Worm (Caenorhabditis elegans) whole organism, L4 larva: ENCODE results near the gene srd-21.

Experiments
- D1046.2 ChIP-seq: fragments of 200-800 bp; sonication (Bioruptor generic); IDR thresholded peaks from 2 replicates; pipeline ENCODE4 v1.3.6; 2022; ENCODE audit warnings: missing genetic modification characterization, missing compliant biosample characterization
- F10B5.3 ChIP-seq: sonication (generic microtip); optimal IDR thresholded peaks from 2 replicates; lab custom pipeline; 2016; ENCODE audit warnings: mild to moderate bottlenecking, missing genetic modification characterization, missing compliant biosample characterization
- F37D6.2 ChIP-seq: sonication (generic microtip); optimal IDR thresholded peaks from 2 replicates; lab custom pipeline; 2016; ENCODE audit warnings: mild to moderate bottlenecking, missing genetic modification characterization, missing compliant biosample characterization
- F44E2.7 ChIP-seq: fragments of 200-800 bp; sonication (Bioruptor generic); IDR thresholded peaks from 2 replicates; pipeline ENCODE4 v2.1.2; 2022; ENCODE audit warnings: missing genetic modification characterization, missing compliant biosample characterization
- F49E8.2 ChIP-seq: sonication (generic microtip); optimal IDR thresholded peaks from 2 replicates; lab custom pipeline; 2016; ENCODE audit warnings: missing compliant biosample characterization, mild to moderate bottlenecking, missing genetic modification characterization, borderline replicate concordance
- R02D3.7 ChIP-seq: fragments of 150-350 bp; sonication (generic microtip); optimal IDR thresholded peaks from 3 replicates; lab custom pipeline; 2014; ENCODE audit warnings: missing biosample characterization, missing genetic modification characterization
- T20F7.1 ChIP-seq: fragments of 200-800 bp; sonication (Bioruptor generic); optimal IDR thresholded peaks from 2 replicates; lab custom pipeline; 2018; ENCODE audit warnings: mild to moderate bottlenecking, missing genetic modification characterization, missing compliant biosample characterization
- ZK337.2 ChIP-seq: fragments of 200-800 bp; sonication (Bioruptor generic); IDR thresholded peaks from 2 replicates; pipeline ENCODE4 v1.3.6; 2022; ENCODE audit warnings: missing genetic modification reagents, missing genetic modification characterization, missing compliant biosample characterization
- ZK546.5 ChIP-seq, 2 experiments: sonication (generic microtip); optimal IDR thresholded peaks; 2 replicates each; lab custom pipeline; 2017; ENCODE audit warnings: missing biosample characterization in 2 of 2, missing genetic modification characterization in 2 of 2
- aha-1 ChIP-seq: fragments of 150-350 bp; peaks from one replicate; lab custom pipeline; 2014; ENCODE audit warnings: missing biosample characterization, missing genetic modification characterization
- ama-1 ChIP-seq: fragments of 150-350 bp; optimal IDR thresholded peaks from 2 replicates; lab custom pipeline; 2014; ENCODE audit warnings: inconsistent platforms, mixed read lengths
- attf-4 ChIP-seq: sonication (generic microtip); optimal IDR thresholded peaks from 3 replicates; lab custom pipeline; 2017; ENCODE audit warnings: missing biosample characterization, missing genetic modification characterization
- ceh-28 ChIP-seq: fragments of 150-350 bp; optimal IDR thresholded peaks from 2 replicates; lab custom pipeline; 2014; ENCODE audit warnings: missing biosample characterization, missing genetic modification reagents, missing genetic modification characterization
- ces-1 ChIP-seq: fragments of 150-350 bp; sonication (generic microtip); optimal IDR thresholded peaks from 4 replicates; lab custom pipeline; 2014; ENCODE audit warnings: missing biosample characterization, missing genetic modification reagents, missing genetic modification characterization
- cey-2 ChIP-seq: sonication (generic microtip); optimal IDR thresholded peaks from 3 replicates; lab custom pipeline; 2017; ENCODE audit warnings: missing genetic modification characterization, mild to moderate bottlenecking, missing compliant biosample characterization, antibody characterized with exemption, borderline replicate concordance; ENCODE audit not compliant: insufficient read depth
- daf-19 ChIP-seq: fragments of 200-800 bp; sonication (Bioruptor generic); conservative IDR thresholded peaks from 2 replicates; pipeline ENCODE4 v1.3.6; 2022; ENCODE audit warnings: missing genetic modification characterization, missing compliant biosample characterization
- egl-27 ChIP-seq: sonication (generic microtip); optimal IDR thresholded peaks from 3 replicates; lab custom pipeline; 2017; ENCODE audit warnings: missing biosample characterization, missing genetic modification reagents, missing genetic modification characterization
- egl-43 ChIP-seq: fragments of 200-800 bp; sonication (Bioruptor generic); IDR thresholded peaks from 2 replicates; pipeline ENCODE4 v1.3.6; 2022; ENCODE audit warnings: missing genetic modification reagents, missing genetic modification characterization, missing compliant biosample characterization
- gei-8 ChIP-seq: fragments of 200-800 bp; sonication (Bioruptor generic); optimal IDR thresholded peaks from 2 replicates; lab custom pipeline; 2018; ENCODE audit warnings: mild to moderate bottlenecking, missing genetic modification characterization, missing compliant biosample characterization
- hlh-11 ChIP-seq: fragments of 200-800 bp; sonication (Bioruptor generic); optimal IDR thresholded peaks from 2 replicates; lab custom pipeline; 2018; ENCODE audit warnings: mild to moderate bottlenecking, missing genetic modification characterization, missing compliant biosample characterization
- hlh-30 ChIP-seq: sonication (generic microtip); optimal IDR thresholded peaks from 2 replicates; lab custom pipeline; 2017; ENCODE audit warnings: antibody characterized with exemption, mild to moderate bottlenecking, missing genetic modification characterization, missing compliant biosample characterization; ENCODE audit not compliant: insufficient read depth
- jun-1 ChIP-seq: fragments of 150-350 bp; optimal IDR thresholded peaks from 2 replicates; lab custom pipeline; 2014; ENCODE audit warnings: missing biosample characterization, missing genetic modification reagents, missing genetic modification characterization
- lim-7 ChIP-seq: fragments of 200-800 bp; sonication (Bioruptor generic); IDR thresholded peaks from 2 replicates; pipeline ENCODE4 v1.3.6; 2022; ENCODE audit warnings: missing genetic modification characterization, missing compliant biosample characterization
- lin-38 ChIP-seq: fragments of 200-800 bp; sonication (Bioruptor generic); IDR thresholded peaks from 2 replicates; pipeline ENCODE4 v1.3.6; 2022; ENCODE audit warnings: missing genetic modification reagents, missing genetic modification characterization, missing compliant biosample characterization
- lin-39 ChIP-seq: fragments of 150-350 bp; optimal IDR thresholded peaks from 2 replicates; lab custom pipeline; 2014; ENCODE audit warnings: missing biosample characterization, missing genetic modification reagents, missing genetic modification characterization
- lsy-2 ChIP-seq, 2 experiments: fragments of 150-350 bp in 1 of 2; sonication (generic microtip) in 1 of 2; optimal IDR thresholded peaks; 2 replicates each; lab custom pipeline; 2014 to 2017; ENCODE audit warnings: missing biosample characterization in 2 of 2, missing genetic modification characterization in 2 of 2
- mep-1 ChIP-seq: fragments of 150-350 bp; sonication (generic microtip); optimal IDR thresholded peaks from 3 replicates; lab custom pipeline; 2014; ENCODE audit warnings: missing biosample characterization, missing genetic modification characterization
- nhr-11 ChIP-seq: fragments of 150-350 bp; optimal IDR thresholded peaks from 2 replicates; lab custom pipeline; 2014; ENCODE audit warnings: missing biosample characterization, missing genetic modification characterization
- nhr-25 ChIP-seq: sonication (generic microtip); optimal IDR thresholded peaks from 2 replicates; lab custom pipeline; 2017; ENCODE audit warnings: missing genetic modification characterization, mild to moderate bottlenecking, missing compliant biosample characterization, antibody characterized with exemption, moderate library complexity, borderline replicate concordance; ENCODE audit not compliant: insufficient read depth
- nhr-28 ChIP-seq: fragments of 150-350 bp; optimal IDR thresholded peaks from 2 replicates; lab custom pipeline; 2014; ENCODE audit warnings: missing biosample characterization, missing genetic modification characterization
- nhr-41 ChIP-seq: fragments of 200-800 bp; sonication (Bioruptor generic); IDR thresholded peaks from 2 replicates; pipeline ENCODE4 v1.3.6; 2022; ENCODE audit warnings: missing genetic modification reagents, missing genetic modification characterization, missing compliant biosample characterization
- nhr-48 ChIP-seq: sonication (generic microtip); optimal IDR thresholded peaks from 2 replicates; lab custom pipeline; 2016; ENCODE audit warnings: mild to moderate bottlenecking, missing genetic modification characterization, missing compliant biosample characterization
- nhr-6 ChIP-seq: fragments of 150-350 bp; optimal IDR thresholded peaks from 2 replicates; lab custom pipeline; 2014; ENCODE audit warnings: missing biosample characterization, missing genetic modification characterization
- nhr-76 ChIP-seq: fragments of 150-350 bp; optimal IDR thresholded peaks from 2 replicates; lab custom pipeline; 2014; ENCODE audit warnings: missing biosample characterization, missing genetic modification characterization
- nhr-77 ChIP-seq: fragments of 150-350 bp; optimal IDR thresholded peaks from 2 replicates; lab custom pipeline; 2014; ENCODE audit warnings: missing biosample characterization, missing genetic modification characterization
- pha-4 ChIP-seq, 2 experiments: fragments of 150-350 bp in 1 of 2; fragments of 200-800 bp in 1 of 2; sonication (Bioruptor generic) in 1 of 2; IDR thresholded peaks in 1 of 2; optimal IDR thresholded peaks in 1 of 2; 2 replicates each; pipeline versions ENCODE4 v1.3.6 to Lab custom; 2014 to 2022; ENCODE audit warnings: missing genetic modification characterization in 2 of 2, missing genetic modification reagents in 2 of 2, missing biosample characterization in 1 of 2, missing compliant biosample characterization in 1 of 2
- pqm-1 ChIP-seq: sonication (generic microtip); optimal IDR thresholded peaks from 2 replicates; lab custom pipeline; 2017; ENCODE audit warnings: missing biosample characterization, missing genetic modification characterization
- rbr-2 ChIP-seq: sonication (generic microtip); optimal IDR thresholded peaks from 2 replicates; lab custom pipeline; 2016; ENCODE audit warnings: missing genotype, missing genetic modification characterization, missing compliant biosample characterization
- saeg-2 ChIP-seq: fragments of 200-800 bp; sonication (Bioruptor generic); IDR thresholded peaks from 2 replicates; pipeline ENCODE4 v1.3.6; 2022; ENCODE audit warnings: missing genetic modification reagents, missing genetic modification characterization, missing compliant biosample characterization
- skn-1 ChIP-seq: fragments of 150-350 bp; optimal IDR thresholded peaks from 2 replicates; lab custom pipeline; 2014; ENCODE audit warnings: missing biosample characterization, missing genetic modification characterization
- snpc-1.2 ChIP-seq: fragments of 200-800 bp; sonication (Bioruptor generic); IDR thresholded peaks from 2 replicates; pipeline ENCODE4 v1.3.6; 2022; ENCODE audit warnings: missing genetic modification reagents, missing genetic modification characterization, missing compliant biosample characterization
- spr-1 ChIP-seq: sonication (generic microtip); optimal IDR thresholded peaks from 2 replicates; lab custom pipeline; 2016; ENCODE audit warnings: mild to moderate bottlenecking, missing genetic modification characterization, missing compliant biosample characterization
- spr-3 ChIP-seq: fragments of 200-800 bp; sonication (Bioruptor generic); optimal IDR thresholded peaks from 2 replicates; lab custom pipeline; 2018; ENCODE audit warnings: mild to moderate bottlenecking, missing genetic modification characterization, missing compliant biosample characterization
- tag-97 ChIP-seq: fragments of 200-800 bp; sonication (Bioruptor generic); IDR thresholded peaks from 2 replicates; pipeline ENCODE4 v1.3.6; 2022; ENCODE audit warnings: missing genetic modification characterization, missing compliant biosample characterization
- unc-39 ChIP-seq: sonication (generic microtip); optimal IDR thresholded peaks from 2 replicates; lab custom pipeline; 2017; ENCODE audit warnings: missing biosample characterization, missing genetic modification characterization
- vab-7 ChIP-seq: fragments of 200-800 bp; sonication (Bioruptor generic); IDR thresholded peaks from 2 replicates; pipeline ENCODE4 v1.3.6; 2022; ENCODE audit warnings: missing genetic modification reagents, missing genetic modification characterization, missing compliant biosample characterization
- zag-1 ChIP-seq: fragments of 150-350 bp; optimal IDR thresholded peaks from 2 replicates; lab custom pipeline; 2014; ENCODE audit warnings: missing biosample characterization, missing genetic modification characterization
- zfp-2 ChIP-seq: sonication (generic microtip); optimal IDR thresholded peaks from 2 replicates; lab custom pipeline; 2016; ENCODE audit warnings: mild to moderate bottlenecking, missing genetic modification characterization, missing compliant biosample characterization
- zip-11 ChIP-seq: fragments of 200-800 bp; sonication (Bioruptor generic); IDR thresholded peaks from 2 replicates; pipeline ENCODE4 v1.3.6; 2022; ENCODE audit warnings: missing genetic modification characterization, missing compliant biosample characterization
- ztf-11 ChIP-seq: fragments of 150-350 bp; optimal IDR thresholded peaks from 2 replicates; lab custom pipeline; 2014; ENCODE audit warnings: missing biosample characterization, missing genetic modification characterization

The srd-21 gene

DNA sequence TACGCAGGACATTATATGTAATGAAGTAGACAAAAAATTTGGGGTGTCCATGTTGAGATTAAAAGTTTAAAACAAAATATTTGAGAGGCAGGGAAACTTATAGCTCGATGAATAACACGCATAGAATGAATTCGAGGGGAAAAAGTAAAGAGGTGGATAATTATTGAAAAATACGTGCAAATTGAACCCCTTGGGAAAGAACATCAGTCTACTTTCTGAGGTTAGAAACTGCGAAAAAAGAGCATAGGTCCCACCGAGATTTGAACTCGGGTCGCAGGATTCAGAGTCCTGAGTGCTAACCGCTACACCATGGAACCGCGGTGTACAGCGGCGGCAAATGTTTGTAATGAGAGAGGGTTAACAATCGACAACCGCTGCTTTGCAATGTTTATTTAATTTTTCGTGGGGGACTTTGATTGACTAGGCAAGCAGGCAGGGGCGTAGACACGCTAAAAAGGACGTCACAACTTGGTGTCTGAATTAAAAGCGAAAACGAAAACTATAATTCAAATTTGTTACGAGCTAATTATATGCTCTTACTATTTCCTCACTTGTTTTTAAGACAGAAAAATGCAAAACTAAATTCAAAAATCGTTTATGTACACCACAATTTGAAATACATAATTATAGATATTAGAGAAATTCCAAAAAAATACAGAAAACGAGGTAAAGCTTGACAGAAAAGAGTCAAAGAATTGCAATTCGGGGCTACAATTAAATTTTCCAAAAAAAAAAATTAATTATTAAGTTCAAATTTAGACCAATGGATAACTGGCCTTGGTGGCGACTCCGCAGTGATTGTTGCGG is 37.5 kb upstream of the srd-21 start, which contains the start of gene srh-269 (continued):
- TF ChIP-seq egl-43 (GFP tag; lab: Robert Waterston, UW) (peak; percentile 96), R02D3.7 (tag; lab: Kevin White, UChicago) (no peak), vab-7 (GFP tag; lab: Robert Waterston, UW) (peak; percentile 96), saeg-2 (peak; percentile 65; the same call in 1 of the 2 replicates), nhr-76 (tag; lab: Kevin White, UChicago) (no peak), unc-39 (no peak), F44E2.7 (GFP tag; lab: Robert Waterston, UW) (peak; percentile 74; the same call in 1 of the 2 replicates), pha-4 (GFP tag; IDR thresholded peaks at IDR 0.05; lab: Robert Waterston, UW) (peak; percentile 89), pha-4 (tag; optimal IDR thresholded peaks at IDR 0.05; lab: Kevin White, UChicago) (no peak), ZK337.2 (peak; percentile 72; the same call in 1 of the 2 replicates), pqm-1 (tag; lab: Kevin White, UChicago) (no peak), tag-97 (GFP tag; lab: Robert Waterston, UW) (no peak), spr-3 (peak; percentile 69), gei-8 (GFP tag; lab: Kevin White, UChicago) (peak; percentile 82), nhr-11 (tag; lab: Kevin White, UChicago) (peak; percentile 69), ztf-11 (no peak), lim-7 (GFP tag; lab: Robert Waterston, UW) (peak; percentile 93), ama-1 (lab: Kevin White, UChicago) (no peak), nhr-77 (tag; lab: Kevin White, UChicago) (peak; percentile 10), lsy-2 (tag; optimal IDR thresholded peaks at IDR 0.05; lab: Kevin White, UChicago) (no peak), T20F7.1 (GFP tag; lab: Kevin White, UChicago) (peak; percentile 50), nhr-48 (tag; lab: Kevin White, UChicago) (peak; percentile 55), spr-1 (peak; percentile 75), attf-4 (tag; lab: Kevin White, UChicago) (no peak), ZK546.5 (tag; optimal IDR thresholded peaks at IDR 0.05; lab: Kevin White, UChicago) (no peak), F49E8.2 (tag; lab: Kevin White, UChicago) (peak; percentile 41), hlh-11 (tag; lab: Kevin White, UChicago) (peak; percentile 81), skn-1 (tag; lab: Kevin White, UChicago) (no peak), mep-1 (tag; lab: Kevin White, UChicago) (peak; percentile 34), F37D6.2 (no peak), nhr-25 (tag; lab: Kevin White, UChicago) (no peak), aha-1 (peak; percentile 93), lin-38 (no peak), F10B5.3 (peak; percentile 8), nhr-41 (peak; percentile 81), cey-2 (tag; lab: Kevin White, UChicago) (no peak), ceh-28 (tag; lab: Kevin White, UChicago) (no peak), snpc-1.2 (GFP tag; lab: Robert Waterston, UW) (peak; percentile 88), jun-1 (tag; lab: Kevin White, UChicago) (peak; percentile 33), rbr-2 (tag; lab: Kevin White, UChicago) (peak; percentile 51), zip-11 (GFP tag; lab: Robert Waterston, UW) (no peak; the same call in 1 of the 2 replicates), ces-1 (GFP tag; lab: Kevin White, UChicago) (no peak), daf-19 (GFP tag; lab: Robert Waterston, UW) (peak; percentile 86; the same call in 1 of the 2 replicates), zfp-2 (no peak), D1046.2 (GFP tag; lab: Robert Waterston, UW) (peak; percentile 87), lin-39 (no peak), zag-1 (tag; lab: Kevin White, UChicago) (no peak), nhr-6 (no peak), nhr-28 (tag; lab: Kevin White, UChicago) (peak; percentile 38), egl-27 (tag; lab: Kevin White, UChicago) (no peak), hlh-30 (peak; percentile 17)
